Worm (Caenorhabditis elegans) whole organism, L1 larva: ENCODE measurements around the gene srd-30.

ENCODE experiments used
- C16A3.4 ChIP-seq: fragments of 150-350 bp; optimal IDR thresholded peaks from 2 replicates; lab custom pipeline; 2014; ENCODE audit warnings: missing biosample characterization, missing genetic modification characterization
- F16B12.6 ChIP-seq: fragments of 150-350 bp; optimal IDR thresholded peaks from 2 replicates; lab custom pipeline; 2014; ENCODE audit warnings: missing biosample characterization, missing genetic modification characterization
- Y116A8C.19 ChIP-seq: sonication (generic microtip); optimal IDR thresholded peaks from 2 replicates; lab custom pipeline; 2016; ENCODE audit warnings: missing compliant biosample characterization, missing genetic modification characterization, borderline replicate concordance
- aha-1 ChIP-seq: fragments of 150-350 bp; optimal IDR thresholded peaks from 2 replicates; lab custom pipeline; 2014; ENCODE audit warnings: missing biosample characterization, missing genetic modification characterization
- alr-1 ChIP-seq: fragments of 200-800 bp; sonication (Bioruptor generic); optimal IDR thresholded peaks from 2 replicates; lab custom pipeline; 2018; ENCODE audit warnings: borderline replicate concordance, mild to moderate bottlenecking, missing genetic modification characterization, missing compliant biosample characterization
- blmp-1 ChIP-seq: fragments of 150-350 bp; optimal IDR thresholded peaks from 2 replicates; lab custom pipeline; 2014; ENCODE audit warnings: missing biosample characterization, missing genetic modification characterization
- ces-1 ChIP-seq: fragments of 150-350 bp; optimal IDR thresholded peaks from 2 replicates; lab custom pipeline; 2014; ENCODE audit warnings: missing biosample characterization, missing genetic modification reagents, missing genetic modification characterization
- dsc-1 ChIP-seq: sonication (generic microtip); optimal IDR thresholded peaks from 2 replicates; lab custom pipeline; 2016; ENCODE audit warnings: mild to moderate bottlenecking, missing genetic modification characterization, missing compliant biosample characterization
- efl-3 ChIP-seq: fragments of 200-800 bp; sonication (Bioruptor generic); optimal IDR thresholded peaks from 2 replicates; lab custom pipeline; 2018; ENCODE audit warnings: mild to moderate bottlenecking, missing genetic modification characterization, missing compliant biosample characterization
- egl-27 ChIP-seq, 2 experiments: fragments of 150-350 bp in 1 of 2; sonication (generic microtip); optimal IDR thresholded peaks; 3 replicates each; lab custom pipeline; 2017 to 2018; ENCODE audit warnings: missing biosample characterization in 2 of 2, missing genetic modification characterization in 2 of 2, missing genetic modification reagents in 2 of 2
- elt-3 ChIP-seq, 6 experiments: fragments of 150-350 bp in 1 of 6; sonication (generic microtip); optimal IDR thresholded peaks; 2 replicates each; lab custom pipeline; 2017 to 2018; ENCODE audit warnings: missing biosample characterization in 6 of 6, missing genetic modification characterization in 6 of 6, inconsistent platforms in 1 of 6
- ets-5 ChIP-seq: fragments of 200-800 bp; sonication (Bioruptor generic); IDR thresholded peaks from 2 replicates; pipeline ENCODE4 v1.3.6; 2022; ENCODE audit warnings: missing genetic modification characterization, missing compliant biosample characterization
- fos-1 ChIP-seq: fragments of 150-350 bp; optimal IDR thresholded peaks from 2 replicates; lab custom pipeline; 2014; ENCODE audit warnings: missing biosample characterization, missing genetic modification characterization
- hpl-2 ChIP-seq: fragments of 150-350 bp; optimal IDR thresholded peaks from 2 replicates; lab custom pipeline; 2014; ENCODE audit warnings: missing biosample characterization, missing genetic modification reagents, missing genetic modification characterization
- isw-1 ChIP-seq: fragments of 200-800 bp; sonication (Bioruptor generic); IDR thresholded peaks from 2 replicates; pipeline ENCODE4 v1.3.6; 2022; ENCODE audit warnings: missing genetic modification characterization, missing compliant biosample characterization
- jun-1 ChIP-seq: fragments of 150-350 bp; optimal IDR thresholded peaks from 2 replicates; lab custom pipeline; 2014; ENCODE audit warnings: missing biosample characterization, missing genetic modification reagents, missing genetic modification characterization
- mab-9 ChIP-seq: fragments of 200-800 bp; sonication (Bioruptor generic); IDR thresholded peaks from 2 replicates; pipeline ENCODE4 v1.3.6; 2022; ENCODE audit warnings: missing genetic modification reagents, missing genetic modification characterization, missing compliant biosample characterization
- mdl-1 ChIP-seq, 2 experiments: fragments of 150-350 bp; optimal IDR thresholded peaks; 2 replicates each; lab custom pipeline; 2014 to 2017; ENCODE audit warnings: missing biosample characterization in 2 of 2, missing genetic modification characterization in 2 of 2, inconsistent platforms in 1 of 2
- mep-1 ChIP-seq: fragments of 150-350 bp; optimal IDR thresholded peaks from 2 replicates; lab custom pipeline; 2014; ENCODE audit warnings: missing biosample characterization, missing genetic modification characterization
- nhr-12 ChIP-seq: sonication (generic microtip); optimal IDR thresholded peaks from 2 replicates; lab custom pipeline; 2017; ENCODE audit warnings: missing biosample characterization, missing genetic modification characterization
- nhr-19 ChIP-seq: fragments of 200-800 bp; sonication (Bioruptor generic); conservative IDR thresholded peaks from 2 replicates; pipeline ENCODE4 v1.3.6; 2022; ENCODE audit warnings: missing genetic modification characterization, missing compliant biosample characterization
- nhr-28 ChIP-seq: fragments of 150-350 bp; optimal IDR thresholded peaks from 2 replicates; lab custom pipeline; 2014; ENCODE audit warnings: missing biosample characterization, missing genetic modification characterization
- nhr-47 ChIP-seq: sonication (generic microtip); optimal IDR thresholded peaks from 2 replicates; lab custom pipeline; 2016; ENCODE audit warnings: mild to moderate bottlenecking, missing genetic modification characterization, moderate library complexity, missing compliant biosample characterization
- nhr-85 ChIP-seq: sonication (generic microtip); peaks from one replicate; lab custom pipeline; 2016; ENCODE audit warnings: missing genetic modification characterization, inconsistent platforms, missing compliant biosample characterization
- pqm-1 ChIP-seq: sonication (generic microtip); optimal IDR thresholded peaks from 3 replicates; lab custom pipeline; 2017; ENCODE audit warnings: missing biosample characterization, missing genetic modification characterization
- rnt-1 ChIP-seq: sonication (generic microtip); optimal IDR thresholded peaks from 2 replicates; lab custom pipeline; 2016; ENCODE audit warnings: mild to moderate bottlenecking, missing genetic modification characterization, moderate library complexity, missing compliant biosample characterization
- snpc-4 ChIP-seq: fragments of 150-350 bp; optimal IDR thresholded peaks from 2 replicates; lab custom pipeline; 2014; ENCODE audit warnings: missing biosample characterization, missing genetic modification characterization
- snu-23 ChIP-seq: sonication (generic microtip); optimal IDR thresholded peaks from 2 replicates; lab custom pipeline; 2016; ENCODE audit warnings: missing genetic modification characterization, missing compliant biosample characterization
- sup-37 ChIP-seq: fragments of 200-800 bp; sonication (Bioruptor generic); optimal IDR thresholded peaks from 2 replicates; lab custom pipeline; 2018; ENCODE audit warnings: mild to moderate bottlenecking, missing genetic modification characterization, missing compliant biosample characterization
- tlp-1 ChIP-seq: fragments of 150-350 bp; optimal IDR thresholded peaks from 2 replicates; lab custom pipeline; 2014; ENCODE audit warnings: missing biosample characterization, missing genetic modification characterization
- unc-62 ChIP-seq: fragments of 150-350 bp; optimal IDR thresholded peaks from 2 replicates; lab custom pipeline; 2014; ENCODE audit warnings: missing biosample characterization, missing genetic modification reagents, missing genetic modification characterization
- unc-98 ChIP-seq: fragments of 200-800 bp; sonication (Bioruptor generic); IDR thresholded peaks from 2 replicates; pipeline ENCODE4 v1.3.6; 2022; ENCODE audit warnings: missing genetic modification characterization, missing compliant biosample characterization
- vab-15 ChIP-seq: sonication (generic microtip); optimal IDR thresholded peaks from 2 replicates; lab custom pipeline; 2017; ENCODE audit warnings: missing genotype, mild to moderate bottlenecking, missing genetic modification characterization, missing compliant biosample characterization
- xbp-1 ChIP-seq: sonication (generic microtip); optimal IDR thresholded peaks from 2 replicates; lab custom pipeline; 2016; ENCODE audit warnings: missing genetic modification characterization, missing compliant biosample characterization
- zag-1 ChIP-seq: fragments of 150-350 bp; optimal IDR thresholded peaks from 2 replicates; lab custom pipeline; 2014; ENCODE audit warnings: missing biosample characterization, missing genetic modification characterization
- ztf-4 ChIP-seq: fragments of 150-350 bp; optimal IDR thresholded peaks from 2 replicates; lab custom pipeline; 2014; ENCODE audit warnings: missing biosample characterization, missing genetic modification characterization

Gene srd-30

ce11 chrV:7653567-7653966 is 24.0 kb downstream of the srd-30 start, which contains the start of gene srh-200:
Gene srh-200, minus strand, starts transcription at chrV:7653667.
- TF ChIP-seq nhr-85 (tag; lab: Kevin White, UChicago) (peak; percentile 10), nhr-12 (tag; lab: Kevin White, UChicago) (no peak)

- no peak for TF ChIP-seq rnt-1 (tag; lab: Kevin White, UChicago)
- no peak for TF ChIP-seq mdl-1 (tag; optimal IDR thresholded peaks at IDR 0.05; lab: Kevin White, UChicago)
- no peak for TF ChIP-seq F16B12.6
- no peak for TF ChIP-seq nhr-47 (tag; lab: Kevin White, UChicago)
- no peak for TF ChIP-seq egl-27 (tag; optimal IDR thresholded peaks at IDR 0.05; lab: Kevin White, UChicago)
- no peak for TF ChIP-seq C16A3.4 (tag; lab: Kevin White, UChicago)
- TF ChIP-seq jun-1, result no peak
- no peak for TF ChIP-seq hpl-2 (GFP tag; lab: Kevin White, UChicago)
- TF ChIP-seq ztf-4, result no peak
- TF ChIP-seq nhr-85 (tag; lab: Kevin White, UChicago), result no peak
- no peak for TF ChIP-seq unc-98 (GFP tag; lab: Robert Waterston, UW)
- TF ChIP-seq xbp-1, result no peak
- no peak for TF ChIP-seq alr-1 (tag; lab: Kevin White, UChicago)
- no peak for TF ChIP-seq vab-15 (tag; lab: Kevin White, UChicago)
- TF ChIP-seq blmp-1 (tag; lab: Kevin White, UChicago), result no peak
- TF ChIP-seq isw-1, result no peak
- no peak for TF ChIP-seq aha-1 (tag; lab: Kevin White, UChicago)
Observed at ce11 chrV:7667940-7668339, 38.3 kb downstream of the srd-30 start, which contains the start of gene C12D5.5. Gene C12D5.5, plus strand, starts transcription at chrV:7668240.

ce11 chrV:7672258-7672657 is 42.7 kb downstream of the srd-30 start, which contains the start of gene C12D5.4:
Gene C12D5.4, plus strand, starts transcription at chrV:7672558.
- no peak for TF ChIP-seq xbp-1
- TF ChIP-seq pqm-1 (tag; lab: Kevin White, UChicago), result no peak
- no peak for TF ChIP-seq fos-1
- no peak for TF ChIP-seq nhr-28
- TF ChIP-seq unc-98 (GFP tag; lab: Robert Waterston, UW), result no peak
- no peak for TF ChIP-seq snpc-4
- no peak for TF ChIP-seq mep-1 (tag; lab: Kevin White, UChicago)
- no peak for TF ChIP-seq tlp-1 (tag; lab: Kevin White, UChicago)
- TF ChIP-seq efl-3 (GFP tag; lab: Kevin White, UChicago), result no peak
- TF ChIP-seq zag-1 (tag; lab: Kevin White, UChicago), result no peak
- no peak for TF ChIP-seq sup-37
- TF ChIP-seq mab-9, result no peak
- TF ChIP-seq ets-5 (GFP tag; lab: Robert Waterston, UW), result no peak
- no peak for TF ChIP-seq unc-62 (GFP tag; lab: Kevin White, UChicago)
- no peak for TF ChIP-seq nhr-19 (GFP tag; lab: Robert Waterston, UW)
- no peak for TF ChIP-seq dsc-1 (tag; lab: Kevin White, UChicago)
- TF ChIP-seq ces-1, result no peak
- no peak for TF ChIP-seq Y116A8C.19 (tag; lab: Kevin White, UChicago)
- TF ChIP-seq mdl-1 (tag; optimal IDR thresholded peaks at IDR 0.05; lab: Kevin White, UChicago), result no peak
- TF ChIP-seq snu-23 (GFP tag; lab: Kevin White, UChicago), result no peak

ce11 chrV:7675904-7676303 is 46.3 kb downstream of the srd-30 start, which contains the start of gene C12D5.3:
Gene C12D5.3, plus strand, starts transcription at chrV:7676204.
- no peak for TF ChIP-seq elt-3 (tag; optimal IDR thresholded peaks at IDR 0.05; lab: Kevin White, UChicago)
